Worm (Caenorhabditis elegans) whole organism, late embryonic: ENCODE measurements around the gene fmo-5.

Experiments used
- ama-1 ChIP-seq: fragments of 150-350 bp; optimal IDR thresholded peaks from 2 replicates; lab custom pipeline; 2014
- ceh-30 ChIP-seq: fragments of 150-350 bp; optimal IDR thresholded peaks from 2 replicates; lab custom pipeline; 2014; ENCODE audit warnings: missing biosample characterization, missing genetic modification characterization
- eyg-1 ChIP-seq: sonication (generic microtip); optimal IDR thresholded peaks from 2 replicates; lab custom pipeline; 2016; ENCODE audit warnings: missing genotype, missing genetic modification characterization, missing compliant biosample characterization
- nhr-11 ChIP-seq: fragments of 150-350 bp; optimal IDR thresholded peaks from 2 replicates; lab custom pipeline; 2014; ENCODE audit warnings: missing biosample characterization, missing genetic modification characterization
- syd-9 ChIP-seq: sonication (generic microtip); optimal IDR thresholded peaks from 2 replicates; lab custom pipeline; 2016; ENCODE audit warnings: mild to moderate bottlenecking, missing genetic modification characterization, moderate library complexity, missing compliant biosample characterization
- ztf-16 ChIP-seq: sonication (generic microtip); optimal IDR thresholded peaks from 2 replicates; lab custom pipeline; 2017; ENCODE audit warnings: missing genetic modification characterization, missing compliant biosample characterization

DNA sequence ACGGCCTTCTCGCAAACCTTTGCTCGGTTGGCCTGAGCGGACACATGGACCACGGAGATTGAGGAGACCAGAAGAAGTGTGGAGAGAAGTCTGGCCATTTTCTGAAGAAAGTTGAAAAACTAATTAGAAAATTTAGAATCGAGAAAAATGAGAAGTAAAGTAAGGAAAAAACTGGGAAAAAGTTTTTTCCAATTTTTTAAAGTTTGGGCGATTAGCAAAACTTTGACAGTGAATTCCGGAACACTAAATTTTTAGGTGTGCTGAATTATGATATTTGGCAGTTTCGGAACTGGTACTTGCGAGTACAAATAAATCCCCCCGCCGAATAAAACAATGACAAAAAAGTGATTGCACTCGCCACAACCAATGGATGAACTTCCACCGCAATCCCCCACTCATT, 36.7 kb downstream of the fmo-5 start, which contains the start of gene T02B11.3:
- no peak for TF ChIP-seq syd-9 (tag; lab: Kevin White, UChicago)
- no peak for TF ChIP-seq ceh-30 (tag; lab: Kevin White, UChicago)
- no peak for TF ChIP-seq ama-1
- no peak for TF ChIP-seq eyg-1 (tag; lab: Kevin White, UChicago)
- TF ChIP-seq ztf-16 (tag; lab: Kevin White, UChicago), result no peak
- no peak for TF ChIP-seq nhr-11
